Fruit fly (Drosophila melanogaster) whole organism, embryonic: ENCODE results near the gene Rrp5.

Source experiments
- B-H1 ChIP-seq: fragments of 200-800 bp; sonication (Bioruptor generic); IDR thresholded peaks from 3 replicates; pipeline ENCODE4 v1.3.6; 2022; ENCODE audit warnings: missing biosample characterization, missing genetic modification characterization
- Bgb ChIP-seq: fragments of 200-800 bp; sonication (Bioruptor generic); IDR thresholded peaks from 2 replicates; pipeline ENCODE4 v1.3.6; 2022; ENCODE audit warnings: missing biosample characterization, missing genetic modification characterization; ENCODE audit not compliant: partially characterized antibody
- CG10147 ChIP-seq: fragments of 200-800 bp; sonication (Bioruptor generic); optimal IDR thresholded peaks from 2 replicates; lab custom pipeline; 2019; ENCODE audit warnings: missing biosample characterization, mild to moderate bottlenecking, missing genetic modification characterization, moderate library complexity
- CG10209 ChIP-seq: fragments of 200-800 bp; sonication (Bioruptor generic); optimal IDR thresholded peaks from 3 replicates; lab custom pipeline; 2017; ENCODE audit warnings: missing biosample characterization, mild to moderate bottlenecking, missing genetic modification characterization, missing genetic modification reagents
- CG10321 ChIP-seq: fragments of 200-800 bp; sonication (Bioruptor generic); IDR thresholded peaks from 2 replicates; pipeline ENCODE4 v1.3.6; 2022; ENCODE audit warnings: missing biosample characterization, missing genetic modification characterization
- CG10654 ChIP-seq: fragments of 200-800 bp; sonication (Bioruptor generic); optimal IDR thresholded peaks from 2 replicates; lab custom pipeline; 2016; ENCODE audit warnings: missing biosample characterization, missing genetic modification characterization
- CG10979 ChIP-seq: fragments of 200-800 bp; sonication (Bioruptor generic); optimal IDR thresholded peaks from 2 replicates; lab custom pipeline; 2018; ENCODE audit warnings: missing biosample characterization, mild to moderate bottlenecking, missing genetic modification characterization, moderate library complexity
- CG11560 ChIP-seq: fragments of 200-800 bp; sonication (Bioruptor generic); IDR thresholded peaks from 3 replicates; pipeline ENCODE4 v1.3.6; 2022; ENCODE audit warnings: missing biosample characterization, missing genetic modification characterization
- CG13894 ChIP-seq: fragments of 200-800 bp; sonication (Bioruptor generic); optimal IDR thresholded peaks from 3 replicates; lab custom pipeline; 2018; ENCODE audit warnings: missing biosample characterization, mild to moderate bottlenecking, missing genetic modification characterization, moderate library complexity
- CG14014 ChIP-seq: fragments of 200-800 bp; sonication (Bioruptor generic); IDR thresholded peaks from 2 replicates; pipeline ENCODE4 v1.3.6; 2022; ENCODE audit warnings: missing biosample characterization, missing genetic modification characterization
- CG14667 ChIP-seq: fragments of 200-800 bp; sonication (Bioruptor generic); IDR thresholded peaks from 2 replicates; pipeline ENCODE4 v1.3.6; 2022; ENCODE audit warnings: missing biosample characterization, missing genetic modification characterization
- CG15073 ChIP-seq: fragments of 200-800 bp; sonication (Bioruptor generic); optimal IDR thresholded peaks from 2 replicates; lab custom pipeline; 2016; ENCODE audit warnings: missing biosample characterization, missing genetic modification characterization
- CG15269 ChIP-seq: fragments of 200-800 bp; sonication (Bioruptor generic); optimal IDR thresholded peaks from 2 replicates; lab custom pipeline; 2018; ENCODE audit warnings: missing biosample characterization, mild to moderate bottlenecking, missing genetic modification characterization, moderate library complexity
- CG1647 ChIP-seq: fragments of 200-800 bp; sonication (Bioruptor generic); optimal IDR thresholded peaks from 3 replicates; lab custom pipeline; 2016; ENCODE audit warnings: missing biosample characterization, missing genetic modification characterization
- CG16815 ChIP-seq: fragments of 200-800 bp; sonication (Bioruptor generic); optimal IDR thresholded peaks from 3 replicates; lab custom pipeline; 2017; ENCODE audit warnings: missing biosample characterization, mild to moderate bottlenecking, missing genetic modification characterization
- CG17568 ChIP-seq: fragments of 200-800 bp; sonication (Bioruptor generic); optimal IDR thresholded peaks from 2 replicates; lab custom pipeline; 2018; ENCODE audit warnings: missing biosample characterization, mild to moderate bottlenecking, missing genetic modification characterization, moderate library complexity
- CG2116 ChIP-seq: fragments of 200-800 bp; sonication (Bioruptor generic); optimal IDR thresholded peaks from 3 replicates; lab custom pipeline; 2018; ENCODE audit warnings: missing biosample characterization, mild to moderate bottlenecking, missing genetic modification characterization
- CG31388 ChIP-seq: fragments of 200-800 bp; sonication (Bioruptor generic); optimal IDR thresholded peaks from 2 replicates; lab custom pipeline; 2016; ENCODE audit warnings: missing biosample characterization, missing genetic modification characterization
- CG34422 ChIP-seq: fragments of 200-800 bp; sonication (Bioruptor generic); IDR thresholded peaks from 3 replicates; pipeline ENCODE4 v1.3.6; 2022; ENCODE audit warnings: missing biosample characterization, missing genetic modification characterization
- CG4282 ChIP-seq: fragments of 200-800 bp; sonication (Bioruptor generic); optimal IDR thresholded peaks from 2 replicates; lab custom pipeline; 2016; ENCODE audit warnings: missing biosample characterization, missing genetic modification characterization
- CG4328 ChIP-seq: fragments of 200-800 bp; sonication (Bioruptor generic); optimal IDR thresholded peaks from 3 replicates; lab custom pipeline; 2017; ENCODE audit warnings: missing biosample characterization, missing genetic modification reagents, missing genetic modification characterization
- CG4424 ChIP-seq: fragments of 200-800 bp; sonication (Bioruptor generic); optimal IDR thresholded peaks from 3 replicates; lab custom pipeline; 2016; ENCODE audit warnings: missing biosample characterization, missing genetic modification characterization
- CG4730 ChIP-seq: fragments of 200-800 bp; sonication (Bioruptor generic); IDR thresholded peaks from 2 replicates; pipeline ENCODE4 v1.3.6; 2022; ENCODE audit warnings: missing biosample characterization, missing genetic modification characterization
- CG5245 ChIP-seq: fragments of 200-800 bp; sonication (Bioruptor generic); optimal IDR thresholded peaks from 3 replicates; lab custom pipeline; 2016; ENCODE audit warnings: missing biosample characterization, missing genetic modification characterization
- CG7745 ChIP-seq: fragments of 200-800 bp; sonication (Bioruptor generic); optimal IDR thresholded peaks from 2 replicates; lab custom pipeline; 2018; ENCODE audit warnings: missing biosample characterization, mild to moderate bottlenecking, missing genetic modification characterization, moderate library complexity
- CG8359 ChIP-seq: fragments of 200-800 bp; sonication (Bioruptor generic); optimal IDR thresholded peaks from 2 replicates; lab custom pipeline; 2017; ENCODE audit warnings: missing biosample characterization, mild to moderate bottlenecking, missing genetic modification characterization, borderline replicate concordance
- CG8478 ChIP-seq: fragments of >200 bp; optimal IDR thresholded peaks from 2 replicates; lab custom pipeline; 2018
- CG8765 ChIP-seq: fragments of 200-800 bp; sonication (Bioruptor generic); IDR thresholded peaks from 2 replicates; pipeline ENCODE4 v1.3.6; 2022; ENCODE audit warnings: missing biosample characterization, missing genetic modification characterization
- CG9437 ChIP-seq: fragments of 200-800 bp; sonication (Bioruptor generic); optimal IDR thresholded peaks from 2 replicates; lab custom pipeline; 2018; ENCODE audit warnings: missing biosample characterization, mild to moderate bottlenecking, missing genetic modification characterization
- CG9609 ChIP-seq: fragments of 200-800 bp; sonication (Bioruptor generic); optimal IDR thresholded peaks from 3 replicates; lab custom pipeline; 2016; ENCODE audit warnings: missing biosample characterization, missing genetic modification characterization
- Camta ChIP-seq: fragments of 200-800 bp; sonication (Bioruptor generic); optimal IDR thresholded peaks from 2 replicates; lab custom pipeline; 2016; ENCODE audit warnings: missing biosample characterization, missing genetic modification characterization
- Deaf1 ChIP-seq: fragments of 200-800 bp; optimal IDR thresholded peaks from 3 replicates; lab custom pipeline; 2019; ENCODE audit warnings: missing biosample characterization, mild to moderate bottlenecking, missing genetic modification characterization, moderate library complexity
- Dfd ChIP-seq, 2 experiments: fragments of >200 bp; optimal IDR thresholded peaks; 2 replicates each; lab custom pipeline; 2017; ENCODE audit warnings: missing biosample characterization in 2 of 2, missing genetic modification characterization in 2 of 2
- Lhr ChIP-seq: fragments of 200-800 bp; sonication (Bioruptor generic); optimal IDR thresholded peaks from 3 replicates; lab custom pipeline; 2017; ENCODE audit warnings: mild to moderate bottlenecking, missing biosample characterization, missing genetic modification reagents, missing genetic modification characterization
- Lpt ChIP-seq: fragments of >200 bp; optimal IDR thresholded peaks from 2 replicates; lab custom pipeline; 2018; ENCODE audit warnings: missing biosample characterization, missing genetic modification characterization
- MTF-1 ChIP-seq: fragments of 200-800 bp; sonication (Bioruptor generic); optimal IDR thresholded peaks from 2 replicates; lab custom pipeline; 2018; ENCODE audit warnings: missing biosample characterization, mild to moderate bottlenecking, missing genetic modification characterization, borderline replicate concordance
- Nf-YA ChIP-seq: fragments of 200-800 bp; sonication (Bioruptor generic); IDR thresholded peaks from 2 replicates; pipeline ENCODE4 v1.3.6; 2022; ENCODE audit warnings: missing biosample characterization, missing genetic modification characterization
- Poxn ChIP-seq: fragments of 200-800 bp; sonication (Bioruptor generic); IDR thresholded peaks from 2 replicates; pipeline ENCODE4 v1.3.6; 2022; ENCODE audit warnings: missing biosample characterization, missing genetic modification characterization
- Sox102F ChIP-seq: fragments of 200-800 bp; sonication (Bioruptor generic); optimal IDR thresholded peaks from 2 replicates; lab custom pipeline; 2018; ENCODE audit warnings: missing biosample characterization, mild to moderate bottlenecking, missing genetic modification characterization, moderate library complexity
- ac ChIP-seq: fragments of 200-800 bp; sonication (Bioruptor generic); optimal IDR thresholded peaks from 3 replicates; lab custom pipeline; 2017; ENCODE audit warnings: missing biosample characterization, mild to moderate bottlenecking, missing genetic modification characterization
- bcd ChIP-seq: fragments of 200-800 bp; sonication (Bioruptor generic); optimal IDR thresholded peaks from 2 replicates; lab custom pipeline; 2017; ENCODE audit warnings: missing biosample characterization, mild to moderate bottlenecking, missing genetic modification characterization
- bowl ChIP-seq: fragments of 200-800 bp; sonication (Bioruptor generic); IDR thresholded peaks from 2 replicates; pipeline ENCODE4 v1.3.6; 2022; ENCODE audit warnings: missing biosample characterization, missing genetic modification characterization
- corto ChIP-seq: fragments of 200-800 bp; sonication (Bioruptor generic); optimal IDR thresholded peaks from 2 replicates; lab custom pipeline; 2016; ENCODE audit warnings: missing biosample characterization, mild to moderate bottlenecking, missing genetic modification characterization, moderate library complexity
- fru ChIP-seq: fragments of >200 bp; optimal IDR thresholded peaks from 2 replicates; lab custom pipeline; 2017
- fu2 ChIP-seq: fragments of 200-800 bp; sonication (Bioruptor generic); optimal IDR thresholded peaks from 2 replicates; lab custom pipeline; 2016; ENCODE audit warnings: missing biosample characterization, missing genetic modification characterization
- otp ChIP-seq: fragments of 200-800 bp; sonication (Bioruptor generic); IDR thresholded peaks from 3 replicates; pipeline ENCODE4, ENCODE4 v1.3.6; 2022; ENCODE audit warnings: missing biosample characterization, missing genetic modification characterization
- pfk ChIP-seq: fragments of 200-800 bp; sonication (Bioruptor generic); optimal IDR thresholded peaks from 2 replicates; lab custom pipeline; 2018; ENCODE audit warnings: missing biosample characterization, mild to moderate bottlenecking, missing genetic modification characterization, moderate library complexity
- scrt ChIP-seq: fragments of 200-800 bp; sonication (Bioruptor generic); optimal IDR thresholded peaks from 2 replicates; lab custom pipeline; 2018; ENCODE audit warnings: missing biosample characterization, mild to moderate bottlenecking, missing genetic modification characterization, moderate library complexity
- sens ChIP-seq: fragments of 200-800 bp; sonication (Bioruptor generic); peaks from one replicate; lab custom pipeline; 2016; ENCODE audit warnings: missing biosample characterization, missing genetic modification characterization
- sim ChIP-seq: fragments of 200-800 bp; sonication (Bioruptor generic); IDR thresholded peaks from 2 replicates; pipeline ENCODE4 v1.3.6; 2022; ENCODE audit warnings: missing biosample characterization, missing genetic modification characterization
- trem ChIP-seq: fragments of 200-800 bp; optimal IDR thresholded peaks from 3 replicates; lab custom pipeline; 2019; ENCODE audit warnings: missing biosample characterization, mild to moderate bottlenecking, missing genetic modification characterization, moderate library complexity

Rrp5 gene

DNA sequence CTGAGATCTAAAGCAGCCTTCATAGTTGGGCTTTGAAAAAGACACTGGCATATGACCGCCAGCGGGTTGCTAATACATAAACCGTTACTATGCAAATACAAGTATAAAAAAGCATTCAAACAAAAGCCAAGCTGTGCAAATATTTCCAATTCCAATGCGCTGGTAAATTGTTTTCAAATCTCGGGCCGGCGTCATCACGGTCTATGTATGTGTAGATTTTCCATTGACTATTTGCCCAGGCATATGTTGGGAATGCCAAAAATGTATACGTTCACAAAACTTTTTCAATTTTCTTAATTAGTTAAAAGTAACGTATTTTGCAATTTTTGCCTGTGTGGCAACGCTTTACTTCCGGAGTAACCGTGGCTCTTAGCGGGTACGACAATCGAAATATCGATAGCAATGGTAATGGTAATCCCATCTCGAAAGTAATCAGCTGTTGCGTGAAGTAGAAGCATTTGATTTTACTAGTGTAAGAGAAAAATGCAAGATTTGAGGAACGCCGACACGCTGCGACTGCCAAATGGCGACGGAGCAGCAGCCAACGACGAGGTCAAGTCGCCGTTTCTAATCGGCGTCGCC lies 43.3 kb downstream of the Rrp5 start, which contains the start of the genes CG34290 and Uck (continued):
- TF ChIP-seq CG7745 (tag; lab: Kevin White, UChicago) (no peak), CG4424 (GFP tag; lab: Kevin White, UChicago) (peak; percentile 59), corto (GFP tag; lab: Kevin White, UChicago) (no peak), CG11560 (no peak), Bgb (GFP tag; lab: Robert Waterston, UW) (peak; percentile 86), Lhr (peak; percentile 82), Poxn (GFP tag; lab: Robert Waterston, UW) (no peak), fu2 (GFP tag; lab: Kevin White, UChicago) (peak; percentile 57), CG1647 (GFP tag; lab: Kevin White, UChicago) (peak; percentile 78), Camta (GFP tag; lab: Kevin White, UChicago) (peak; percentile 73), sim (GFP tag; lab: Robert Waterston, UW) (0 out of 2 replicates have a peak, but pooled peaks have one; percentile 28), CG16815 (GFP tag; lab: Kevin White, UChicago) (peak; percentile 4), Dfd (GFP tag; optimal IDR thresholded peaks at IDR 0.05; lab: Kevin White, UChicago) (no peak), CG10321 (GFP tag; lab: Robert Waterston, UW) (no peak), MTF-1 (GFP tag; lab: Kevin White, UChicago) (peak; percentile 89), CG8765 (no peak), CG15073 (GFP tag; lab: Kevin White, UChicago) (no peak), CG9437 (peak; percentile 72), CG13894 (peak; percentile 68), bcd (GFP tag; lab: Kevin White, UChicago) (peak; percentile 87), Nf-YA (GFP tag; lab: Robert Waterston, UW) (0 out of 2 replicates have a peak, but pooled peaks have one; percentile 9), Deaf1 (tag; lab: Kevin White, UChicago) (peak; percentile 35), CG8359 (GFP tag; lab: Kevin White, UChicago) (peak; percentile 63), CG4328 (GFP tag; lab: Kevin White, UChicago) (peak; percentile 82), CG14667 (no peak), trem (tag; lab: Kevin White, UChicago) (peak; percentile 88), ac (peak; percentile 31), fru (lab: Kevin White, UChicago) (no peak), bowl (GFP tag; lab: Robert Waterston, UW) (no peak), CG4282 (GFP tag; lab: Kevin White, UChicago) (peak; percentile 65), CG2116 (GFP tag; lab: Kevin White, UChicago) (peak; percentile 95), CG10654 (GFP tag; lab: Kevin White, UChicago) (peak; percentile 54), Lpt (GFP tag; lab: Kevin White, UChicago) (no peak), CG10147 (peak; percentile 79), pfk (peak; percentile 70), CG8478 (lab: Kevin White, UChicago) (no peak), otp (GFP tag; lab: Robert Waterston, UW) (peak; percentile 89), CG34422 (GFP tag; lab: Robert Waterston, UW) (no peak), CG15269 (peak; percentile 69), sens (GFP tag; lab: Kevin White, UChicago) (peak; percentile 90), CG9609 (GFP tag; lab: Kevin White, UChicago) (peak; percentile 71), scrt (peak; percentile 85), CG17568 (GFP tag; lab: Kevin White, UChicago) (peak; percentile 91), CG10209 (peak; percentile 79), CG4730 (no peak), CG10979 (tag; lab: Kevin White, UChicago) (peak; percentile 58), B-H1 (peak; percentile 35; the same call in 1 of the 3 replicates), CG31388 (GFP tag; lab: Kevin White, UChicago) (no peak), CG14014 (peak; percentile 78; the same call in 1 of the 2 replicates), CG5245 (GFP tag; lab: Kevin White, UChicago) (peak; percentile 48), Sox102F (GFP tag; lab: Kevin White, UChicago) (peak; percentile 38)
